Worm (Caenorhabditis elegans) whole organism, late embryonic: Measurements from ENCODE around the gene K03A11.5.

ENCODE experiments used
- ama-1 ChIP-seq: fragments of 150-350 bp; optimal IDR thresholded peaks from 2 replicates; lab custom pipeline; 2014
- hlh-8 ChIP-seq: sonication (generic microtip); optimal IDR thresholded peaks from 2 replicates; lab custom pipeline; 2016; ENCODE audit warnings: missing genotype, missing genetic modification characterization, missing compliant biosample characterization
- nhr-11 ChIP-seq: fragments of 150-350 bp; optimal IDR thresholded peaks from 2 replicates; lab custom pipeline; 2014; ENCODE audit warnings: missing biosample characterization, missing genetic modification characterization
- pag-3 ChIP-seq: sonication (generic microtip); optimal IDR thresholded peaks from 2 replicates; lab custom pipeline; 2016; ENCODE audit warnings: missing compliant biosample characterization, missing genetic modification characterization, borderline replicate concordance
- pax-1 ChIP-seq: fragments of 150-350 bp; optimal IDR thresholded peaks from 2 replicates; lab custom pipeline; 2014; ENCODE audit warnings: missing biosample characterization, missing genetic modification characterization
- tbx-2 ChIP-seq: sonication (generic microtip); optimal IDR thresholded peaks from 2 replicates; lab custom pipeline; 2016; ENCODE audit warnings: missing genetic modification characterization, missing compliant biosample characterization
- unc-42 ChIP-seq: sonication (generic microtip); optimal IDR thresholded peaks from 2 replicates; lab custom pipeline; 2016; ENCODE audit warnings: missing genotype, missing genetic modification characterization, missing compliant biosample characterization
- zip-5 ChIP-seq: sonication (generic microtip); optimal IDR thresholded peaks from 2 replicates; lab custom pipeline; 2016; ENCODE audit warnings: missing genetic modification characterization, missing compliant biosample characterization

- TF ChIP-seq ama-1 (lab: Kevin White, UChicago), result no peak
- no peak for TF ChIP-seq pax-1 (tag; lab: Kevin White, UChicago)
- no peak for TF ChIP-seq nhr-11 (tag; lab: Kevin White, UChicago)
- TF ChIP-seq tbx-2, result no peak
- TF ChIP-seq unc-42 (tag; lab: Kevin White, UChicago), result no peak
- no peak for TF ChIP-seq hlh-8 (tag; lab: Kevin White, UChicago)
- no peak for TF ChIP-seq zip-5 (tag; lab: Kevin White, UChicago)
- no peak for TF ChIP-seq pag-3 (tag; lab: Kevin White, UChicago)
Measured at ce11 chrX:13112664-13113063, 49.3 kb downstream of the K03A11.5 start.
